Worm (Caenorhabditis elegans) whole organism, young adult: ENCODE measurements around the gene srz-48.

Experiments used
- C06A6.2 ChIP-seq: fragments of 200-800 bp; sonication (Bioruptor generic); conservative IDR thresholded peaks from 2 replicates; pipeline ENCODE4 v1.3.6; 2022; ENCODE audit warnings: missing genetic modification characterization, missing compliant biosample characterization
- F10E7.11 ChIP-seq: sonication (generic microtip); optimal IDR thresholded peaks from 2 replicates; lab custom pipeline; 2017; ENCODE audit warnings: mild to moderate bottlenecking, missing genetic modification characterization, moderate library complexity, missing compliant biosample characterization
- F39B2.1 ChIP-seq: fragments of 200-800 bp; sonication (Bioruptor generic); IDR thresholded peaks from 2 replicates; pipeline ENCODE4 v1.3.6; 2022; ENCODE audit warnings: missing genetic modification reagents, missing genetic modification characterization, missing compliant biosample characterization
- K12H6.12 ChIP-seq: fragments of 200-800 bp; sonication (Bioruptor generic); optimal IDR thresholded peaks from 2 replicates; lab custom pipeline; 2018; ENCODE audit warnings: mild to moderate bottlenecking, missing genetic modification characterization, missing compliant biosample characterization
- Y79H2A.3 ChIP-seq: fragments of 200-800 bp; sonication (Bioruptor generic); conservative IDR thresholded peaks from 2 replicates; pipeline ENCODE4 v1.3.6; 2022; ENCODE audit warnings: missing genetic modification reagents, missing genetic modification characterization, missing compliant biosample characterization
- snpc-4 ChIP-seq, 5 experiments: fragments of 150-350 bp in 1 of 5; sonication (generic microtip) in 4 of 5; optimal IDR thresholded peaks; 2 replicates each; lab custom pipeline; 2014 to 2018; ENCODE audit warnings: missing genetic modification characterization in 5 of 5, missing biosample characterization in 3 of 5, antibody characterized with exemption in 2 of 5, mild to moderate bottlenecking in 2 of 5, missing compliant biosample characterization in 2 of 5, missing genotype in 2 of 5, moderate library complexity in 2 of 5, missing genetic modification reagents in 1 of 5

- TF ChIP-seq snpc-4 (GFP tag; optimal IDR thresholded peaks at IDR 0.05; lab: Kevin White, UChicago) (no peak), snpc-4 (tag; optimal IDR thresholded peaks at IDR 0.05; lab: Kevin White, UChicago) (no peak), Y79H2A.3 (GFP tag; lab: Robert Waterston, UW) (no peak), F10E7.11 (tag; lab: Kevin White, UChicago) (no peak), F39B2.1 (no peak), K12H6.12 (tag; lab: Kevin White, UChicago) (no peak), C06A6.2 (GFP tag; lab: Robert Waterston, UW) (no peak)
These were observed 43.1 kb downstream of the srz-48 start, which contains the start of gene clc-21 for ce11 chrV:17416833-17417232.
